Fruit fly (Drosophila melanogaster) whole organism, adult: ENCODE measurements around the gene CG8668.

Experiments used
- CG11617 ChIP-seq: fragments of 200-800 bp; sonication (Bioruptor generic); optimal IDR thresholded peaks from 2 replicates; lab custom pipeline; 2017; ENCODE audit warnings: mild to moderate bottlenecking, missing biosample characterization, missing genetic modification reagents, missing genetic modification characterization
- CG12768 ChIP-seq: fragments of 200-800 bp; sonication (Bioruptor generic); optimal IDR thresholded peaks from 2 replicates; lab custom pipeline; 2017; ENCODE audit warnings: missing biosample characterization, missing genetic modification characterization, mild to moderate bottlenecking, moderate library complexity, missing genetic modification reagents
- CG14711 ChIP-seq: fragments of 200-800 bp; sonication (Bioruptor generic); optimal IDR thresholded peaks from 2 replicates; lab custom pipeline; 2018; ENCODE audit warnings: missing biosample characterization, mild to moderate bottlenecking, missing genetic modification characterization, moderate library complexity
- CG1620 ChIP-seq: fragments of 200-800 bp; sonication (Bioruptor generic); optimal IDR thresholded peaks from 2 replicates; lab custom pipeline; 2016; ENCODE audit warnings: missing biosample characterization, missing genetic modification characterization
- CG33017 ChIP-seq: fragments of 200-800 bp; sonication (Bioruptor generic); optimal IDR thresholded peaks from 2 replicates; lab custom pipeline; 2018; ENCODE audit warnings: missing biosample characterization, mild to moderate bottlenecking, missing genetic modification characterization, moderate library complexity
- CG5204 ChIP-seq: fragments of 200-800 bp; sonication (Bioruptor generic); optimal IDR thresholded peaks from 2 replicates; lab custom pipeline; 2016; ENCODE audit warnings: missing biosample characterization, missing genetic modification characterization
- CG7045 ChIP-seq: fragments of 200-800 bp; sonication (Bioruptor generic); optimal IDR thresholded peaks from 2 replicates; lab custom pipeline; 2017; ENCODE audit warnings: missing biosample characterization, mild to moderate bottlenecking, missing genetic modification characterization
- CG7101 ChIP-seq: fragments of 200-800 bp; sonication (Bioruptor generic); optimal IDR thresholded peaks from 2 replicates; lab custom pipeline; 2018; ENCODE audit warnings: missing biosample characterization, mild to moderate bottlenecking, missing genetic modification characterization, moderate library complexity
- Clk ChIP-seq: fragments of 200-800 bp; sonication (Bioruptor generic); optimal IDR thresholded peaks from 2 replicates; lab custom pipeline; 2017; ENCODE audit warnings: missing biosample characterization, missing genetic modification characterization
- Crg-1 ChIP-seq: fragments of 200-800 bp; sonication (Bioruptor generic); optimal IDR thresholded peaks from 2 replicates; lab custom pipeline; 2016; ENCODE audit warnings: missing biosample characterization, missing genetic modification characterization
- Hr96 ChIP-seq: fragments of 200-800 bp; sonication (Bioruptor generic); optimal IDR thresholded peaks from 2 replicates; lab custom pipeline; 2016; ENCODE audit warnings: missing biosample characterization, missing genetic modification characterization
- Mnt ChIP-seq: fragments of 200-800 bp; sonication (Bioruptor generic); optimal IDR thresholded peaks from 2 replicates; lab custom pipeline; 2016; ENCODE audit warnings: missing biosample characterization, mild to moderate bottlenecking, missing genetic modification characterization
- bab1 ChIP-seq: fragments of 200-800 bp; sonication (Bioruptor generic); optimal IDR thresholded peaks from 3 replicates; lab custom pipeline; 2019; ENCODE audit warnings: missing biosample characterization, mild to moderate bottlenecking, missing genetic modification characterization, moderate library complexity
- cic ChIP-seq: fragments of 200-800 bp; sonication (Bioruptor generic); optimal IDR thresholded peaks from 2 replicates; lab custom pipeline; 2017; ENCODE audit warnings: missing biosample characterization, mild to moderate bottlenecking, missing genetic modification characterization, moderate library complexity
- cnc ChIP-seq, 2 experiments: fragments of >200 bp; optimal IDR thresholded peaks; 2 replicates each; lab custom pipeline; 2017
- kay ChIP-seq: fragments of 200-800 bp; sonication (Bioruptor generic); peaks from one replicate; lab custom pipeline; 2016; ENCODE audit warnings: missing biosample characterization, missing genetic modification characterization, borderline replicate concordance
- ovo ChIP-seq: fragments of 200-800 bp; sonication (Bioruptor generic); optimal IDR thresholded peaks from 2 replicates; lab custom pipeline; 2016; ENCODE audit warnings: missing biosample characterization, missing genetic modification characterization
- pad ChIP-seq: fragments of 200-800 bp; sonication (Bioruptor generic); optimal IDR thresholded peaks from 3 replicates; lab custom pipeline; 2017; ENCODE audit warnings: missing biosample characterization, missing genetic modification characterization, mild to moderate bottlenecking, moderate library complexity, missing genetic modification reagents
- tj ChIP-seq: fragments of 200-800 bp; sonication (Bioruptor generic); optimal IDR thresholded peaks from 3 replicates; lab custom pipeline; 2017; ENCODE audit warnings: missing biosample characterization, mild to moderate bottlenecking, missing genetic modification characterization, moderate library complexity
- toe ChIP-seq: fragments of 200-800 bp; sonication (Bioruptor generic); optimal IDR thresholded peaks from 2 replicates; lab custom pipeline; 2016; ENCODE audit warnings: missing biosample characterization, missing genetic modification characterization

Gene CG8668

dm6 chr2L:8104706-8105105 is 22.1 kb upstream of the CG8668 start:
- peak; percentile 20 for TF ChIP-seq Mnt (GFP tag; lab: Kevin White, UChicago)
- peak; percentile 85 for TF ChIP-seq kay (GFP tag; lab: Kevin White, UChicago)
- peak; percentile 44 for TF ChIP-seq cic (GFP tag; lab: Kevin White, UChicago)
- no peak for TF ChIP-seq CG5204 (GFP tag; lab: Kevin White, UChicago)
- no peak for TF ChIP-seq cnc (optimal IDR thresholded peaks at IDR 0.05; lab: Kevin White, UChicago)

- TF ChIP-seq kay (GFP tag; lab: Kevin White, UChicago), result peak; percentile 80
- TF ChIP-seq CG7101 (tag; lab: Kevin White, UChicago), result no peak
Observed at dm6 chr2L:8110549-8111438, 16.0 kb upstream of the CG8668 start.

- peak; percentile 32 for TF ChIP-seq cic (GFP tag; lab: Kevin White, UChicago)
- no peak for TF ChIP-seq Hr96 (GFP tag; lab: Kevin White, UChicago)
- no peak for TF ChIP-seq CG1620 (GFP tag; lab: Kevin White, UChicago)
Observed at dm6 chr2L:8116632-8117193, 10.1 kb upstream of the CG8668 start.

dm6 chr2L:8123711-8124379 is 3.0 kb upstream of the CG8668 start, which contains the start of the genes mon2 and CG8673:
Gene mon2, minus strand, starts transcription at chr2L:8124010.
Gene CG8673, plus strand, starts transcription at chr2L:8124329.
- no peak for TF ChIP-seq CG33017 (tag; lab: Kevin White, UChicago)
- TF ChIP-seq bab1 (GFP tag; lab: Kevin White, UChicago), result peak; percentile 45
- peak; percentile 3 for TF ChIP-seq Mnt (GFP tag; lab: Kevin White, UChicago)
- peak; percentile 0 for TF ChIP-seq tj

dm6 chr2L:8128911-8129310 is 2.1 kb downstream of the CG8668 start:
- TF ChIP-seq toe (GFP tag; lab: Kevin White, UChicago) (no peak), CG11617 (GFP tag; lab: Kevin White, UChicago) (no peak), Hr96 (GFP tag; lab: Kevin White, UChicago) (no peak), tj (no peak), kay (GFP tag; lab: Kevin White, UChicago) (peak; percentile 90), CG5204 (GFP tag; lab: Kevin White, UChicago) (no peak), CG12768 (no peak), CG1620 (GFP tag; lab: Kevin White, UChicago) (no peak)

- TF ChIP-seq bab1 (GFP tag; lab: Kevin White, UChicago) (no peak), Hr96 (GFP tag; lab: Kevin White, UChicago) (no peak), CG1620 (GFP tag; lab: Kevin White, UChicago) (no peak), Crg-1 (GFP tag; lab: Kevin White, UChicago) (no peak), Mnt (GFP tag; lab: Kevin White, UChicago) (no peak), tj (no peak), CG11617 (GFP tag; lab: Kevin White, UChicago) (no peak), CG7045 (GFP tag; lab: Kevin White, UChicago) (no peak), CG5204 (GFP tag; lab: Kevin White, UChicago) (no peak), kay (GFP tag; lab: Kevin White, UChicago) (no peak)
Observed at dm6 chr2L:8129996-8130641, 3.3 kb downstream of the CG8668 start.

- peak; percentile 94 for TF ChIP-seq kay (GFP tag; lab: Kevin White, UChicago)
- no peak for TF ChIP-seq Crg-1 (GFP tag; lab: Kevin White, UChicago)
- no peak for TF ChIP-seq CG1620 (GFP tag; lab: Kevin White, UChicago)
- TF ChIP-seq ovo (GFP tag; lab: Kevin White, UChicago), result no peak
- TF ChIP-seq bab1 (GFP tag; lab: Kevin White, UChicago), result no peak
- no peak for TF ChIP-seq pad
- TF ChIP-seq cnc (optimal IDR thresholded peaks at IDR 0.05; lab: Kevin White, UChicago), result no peak
- no peak for TF ChIP-seq cic (GFP tag; lab: Kevin White, UChicago)
- TF ChIP-seq CG14711 (tag; lab: Kevin White, UChicago), result peak; percentile 4
- peak; percentile 40 for TF ChIP-seq CG11617 (GFP tag; lab: Kevin White, UChicago)
- TF ChIP-seq CG33017 (tag; lab: Kevin White, UChicago), result peak; percentile 66
- TF ChIP-seq Hr96 (GFP tag; lab: Kevin White, UChicago), result no peak
- TF ChIP-seq CG5204 (GFP tag; lab: Kevin White, UChicago), result no peak
- no peak for TF ChIP-seq CG7045 (GFP tag; lab: Kevin White, UChicago)
- TF ChIP-seq CG12768, result no peak
- no peak for TF ChIP-seq tj
- TF ChIP-seq toe (GFP tag; lab: Kevin White, UChicago), result no peak
- no peak for TF ChIP-seq Mnt (GFP tag; lab: Kevin White, UChicago)
- TF ChIP-seq Clk (GFP tag; lab: Kevin White, UChicago), result no peak
- TF ChIP-seq CG7101 (tag; lab: Kevin White, UChicago), result peak; percentile 43
Observed at dm6 chr2L:8130729-8131128, 3.9 kb downstream of the CG8668 start.
